Fruit fly (Drosophila melanogaster): Measurements from ENCODE around the gene CG33270.

CG33270 gene

dm6 chr3L:11555662-11556460 lies 22.6 kb downstream of the CG33270 start (continued):
- TF ChIP-seq Ets97D (GFP tag; optimal IDR thresholded peaks at IDR 0.05) (no peak), so (GFP tag; IDR thresholded peaks at IDR 0.05) (peak; percentile 51; the same call in 1 of the 3 replicates), CG13123 (GFP tag; optimal IDR thresholded peaks at IDR 0.05) (peak; percentile 27), CG14965 (GFP tag; optimal IDR thresholded peaks at IDR 0.05; ENCODE audit: borderline replicate concordance) (no peak), her (GFP tag; optimal IDR thresholded peaks at IDR 0.05) (no peak), CG4282 (GFP tag; optimal IDR thresholded peaks at IDR 0.05) (no peak), bab2 (GFP tag; optimal IDR thresholded peaks at IDR 0.05) (peak; percentile 62), scrt (GFP tag; optimal IDR thresholded peaks at IDR 0.05) (peak; percentile 32), CG12659 (GFP tag; optimal IDR thresholded peaks at IDR 0.05) (peak; percentile 71), Atf6 (GFP tag; IDR thresholded peaks at IDR 0.05) (peak; percentile 65), nmo (GFP tag; optimal IDR thresholded peaks at IDR 0.05) (peak; percentile 85), CG31441 (GFP tag; IDR thresholded peaks at IDR 0.05) (peak; percentile 90), chn (GFP tag; optimal IDR thresholded peaks at IDR 0.05) (peak; percentile 23), sens-2 (GFP tag; IDR thresholded peaks at IDR 0.05) (no peak), CG13775 (GFP tag; optimal IDR thresholded peaks at IDR 0.05) (peak; percentile 34), Dip2 (GFP tag; IDR thresholded peaks at IDR 0.05) (no peak), az2 (GFP tag; optimal IDR thresholded peaks at IDR 0.05) (peak; percentile 53), CG30431 (GFP tag; optimal IDR thresholded peaks at IDR 0.05) (no peak), tap (tag; optimal IDR thresholded peaks at IDR 0.05) (peak; percentile 60), fd64A (GFP tag; optimal IDR thresholded peaks at IDR 0.05) (peak; percentile 20), CG2889 (GFP tag; IDR thresholded peaks at IDR 0.05) (no peak), CG13624 (GFP tag; optimal IDR thresholded peaks at IDR 0.05) (peak; percentile 53), CG10979 (tag; optimal IDR thresholded peaks at IDR 0.05) (peak; percentile 90), Sox100B (GFP tag; optimal IDR thresholded peaks at IDR 0.05) (peak; percentile 79), CG15696 (tag; optimal IDR thresholded peaks at IDR 0.05) (peak; percentile 65), gcm2 (GFP tag; optimal IDR thresholded peaks at IDR 0.05) (no peak), gt (GFP tag; IDR thresholded peaks at IDR 0.05) (no peak), cg (GFP tag; optimal IDR thresholded peaks at IDR 0.05) (no peak), CG12219 (GFP tag; optimal IDR thresholded peaks at IDR 0.05) (no peak), usp (GFP tag; optimal IDR thresholded peaks at IDR 0.05) (no peak), gce (GFP tag; IDR thresholded peaks at IDR 0.05) (peak; percentile 26; the same call in 1 of the 3 replicates), CG6689 (GFP tag; IDR thresholded peaks at IDR 0.05) (peak; percentile 46; the same call in 1 of the 2 replicates), ash1 (GFP tag; optimal IDR thresholded peaks at IDR 0.05) (no peak), CG8281 (tag; optimal IDR thresholded peaks at IDR 0.05) (no peak), CG31365 (tag; optimal IDR thresholded peaks at IDR 0.05) (peak; percentile 31), Hr78 (GFP tag; optimal IDR thresholded peaks at IDR 0.05) (peak in 1 of 2 experiments; percentile 34), exex (tag; optimal IDR thresholded peaks at IDR 0.05) (peak; percentile 21), wek (GFP tag; optimal IDR thresholded peaks at IDR 0.05) (no peak), Xrp1 (GFP tag; IDR thresholded peaks at IDR 0.05) (peak; percentile 76; the same call in 1 of the 2 replicates), CG10147 (GFP tag; optimal IDR thresholded peaks at IDR 0.05) (peak; percentile 84), Hmx (GFP tag; optimal IDR thresholded peaks at IDR 0.05) (no peak), pzg (GFP tag; optimal IDR thresholded peaks at IDR 0.05) (no peak), CG6654 (GFP tag; optimal IDR thresholded peaks at IDR 0.05) (no peak), kay (GFP tag; optimal IDR thresholded peaks at IDR 0.05) (peak; percentile 12), sens (GFP tag) (peak; percentile 88), ATbp (GFP tag; optimal IDR thresholded peaks at IDR 0.05) (peak; percentile 38), CG30403 (GFP tag; optimal IDR thresholded peaks at IDR 0.05) (peak; percentile 76), CG12155 (GFP tag; optimal IDR thresholded peaks at IDR 0.05) (peak; percentile 53), grn (GFP tag; optimal IDR thresholded peaks at IDR 0.05) (no peak)

Data from whole organism, embryonic.